Fruit fly (Drosophila melanogaster) whole organism, embryonic: ENCODE results near the gene CG11898.

Experiments used
- Abd-B ChIP-seq: fragments of 200-800 bp; sonication (Bioruptor generic); optimal IDR thresholded peaks from 2 replicates; lab custom pipeline; 2018; ENCODE audit warnings: missing biosample characterization, mild to moderate bottlenecking, missing genetic modification characterization, moderate library complexity
- B-H1 ChIP-seq: fragments of 200-800 bp; sonication (Bioruptor generic); IDR thresholded peaks from 3 replicates; pipeline ENCODE4 v1.3.6; 2022; ENCODE audit warnings: missing biosample characterization, missing genetic modification characterization
- Bgb ChIP-seq: fragments of 200-800 bp; sonication (Bioruptor generic); IDR thresholded peaks from 2 replicates; pipeline ENCODE4 v1.3.6; 2022; ENCODE audit warnings: missing biosample characterization, missing genetic modification characterization; ENCODE audit not compliant: partially characterized antibody
- CG10209 ChIP-seq: fragments of 200-800 bp; sonication (Bioruptor generic); optimal IDR thresholded peaks from 3 replicates; lab custom pipeline; 2017; ENCODE audit warnings: missing biosample characterization, mild to moderate bottlenecking, missing genetic modification characterization, missing genetic modification reagents
- CG10366 ChIP-seq: fragments of 200-800 bp; sonication (Bioruptor generic); IDR thresholded peaks from 2 replicates; pipeline ENCODE4 v1.3.6; 2022; ENCODE audit warnings: missing biosample characterization, missing genetic modification characterization
- CG12659 ChIP-seq: fragments of 200-800 bp; sonication (Bioruptor generic); optimal IDR thresholded peaks from 3 replicates; lab custom pipeline; 2017; ENCODE audit warnings: mild to moderate bottlenecking, missing biosample characterization, missing genetic modification reagents, missing genetic modification characterization
- CG13775 ChIP-seq: fragments of 200-800 bp; sonication (Bioruptor generic); optimal IDR thresholded peaks from 3 replicates; lab custom pipeline; 2017; ENCODE audit warnings: missing biosample characterization, mild to moderate bottlenecking, missing genetic modification characterization
- CG13894 ChIP-seq: fragments of 200-800 bp; sonication (Bioruptor generic); optimal IDR thresholded peaks from 3 replicates; lab custom pipeline; 2018; ENCODE audit warnings: missing biosample characterization, mild to moderate bottlenecking, missing genetic modification characterization, moderate library complexity
- CG15073 ChIP-seq: fragments of 200-800 bp; sonication (Bioruptor generic); optimal IDR thresholded peaks from 2 replicates; lab custom pipeline; 2016; ENCODE audit warnings: missing biosample characterization, missing genetic modification characterization
- CG17186 ChIP-seq: fragments of 200-800 bp; sonication (Bioruptor generic); optimal IDR thresholded peaks from 3 replicates; lab custom pipeline; 2017; ENCODE audit warnings: missing biosample characterization, missing genetic modification reagents, missing genetic modification characterization
- CG17912 ChIP-seq: fragments of 200-800 bp; sonication (Bioruptor generic); optimal IDR thresholded peaks from 2 replicates; lab custom pipeline; 2018; ENCODE audit warnings: missing biosample characterization, mild to moderate bottlenecking, missing genetic modification characterization
- CG2120 ChIP-seq: fragments of 200-800 bp; sonication (Bioruptor generic); optimal IDR thresholded peaks from 3 replicates; lab custom pipeline; 2016; ENCODE audit warnings: missing biosample characterization, missing genetic modification characterization
- CG2202 ChIP-seq: fragments of 200-800 bp; sonication (Bioruptor generic); optimal IDR thresholded peaks from 2 replicates; lab custom pipeline; 2018; ENCODE audit warnings: missing biosample characterization, mild to moderate bottlenecking, missing genetic modification characterization
- CG2875 ChIP-seq: fragments of 200-800 bp; sonication (Bioruptor generic); optimal IDR thresholded peaks from 2 replicates; lab custom pipeline; 2017; ENCODE audit warnings: missing biosample characterization, mild to moderate bottlenecking, missing genetic modification characterization, missing genetic modification reagents
- CG6689 ChIP-seq: fragments of 200-800 bp; sonication (Bioruptor generic); IDR thresholded peaks from 2 replicates; pipeline ENCODE4 v1.3.6; 2022; ENCODE audit warnings: missing biosample characterization, missing genetic modification characterization
- CG6765 ChIP-seq: fragments of 200-800 bp; sonication (Bioruptor generic); optimal IDR thresholded peaks from 3 replicates; lab custom pipeline; 2017; ENCODE audit warnings: missing biosample characterization, mild to moderate bottlenecking, missing genetic modification characterization
- CG7271 ChIP-seq: fragments of 200-800 bp; sonication (Bioruptor generic); optimal IDR thresholded peaks from 2 replicates; lab custom pipeline; 2018; ENCODE audit warnings: missing biosample characterization, mild to moderate bottlenecking, missing genetic modification characterization, moderate library complexity
- CG7372 ChIP-seq: fragments of 200-800 bp; sonication (Bioruptor generic); IDR thresholded peaks from 2 replicates; pipeline ENCODE4 v1.3.6; 2022; ENCODE audit warnings: missing biosample characterization, missing genetic modification characterization
- CG7928 ChIP-seq: fragments of 200-800 bp; sonication (Bioruptor generic); optimal IDR thresholded peaks from 2 replicates; lab custom pipeline; 2017; ENCODE audit warnings: missing biosample characterization, mild to moderate bottlenecking, missing genetic modification characterization
- CG8478 ChIP-seq: fragments of >200 bp; optimal IDR thresholded peaks from 2 replicates; lab custom pipeline; 2018
- Dek ChIP-seq: fragments of 200-800 bp; sonication (Bioruptor generic); optimal IDR thresholded peaks from 3 replicates; lab custom pipeline; 2019; ENCODE audit warnings: missing biosample characterization, mild to moderate bottlenecking, missing genetic modification characterization, moderate library complexity
- Dfd ChIP-seq, 2 experiments: fragments of >200 bp; optimal IDR thresholded peaks; 2 replicates each; lab custom pipeline; 2017; ENCODE audit warnings: missing biosample characterization in 2 of 2, missing genetic modification characterization in 2 of 2
- Dip3 ChIP-seq: fragments of 200-800 bp; sonication (Bioruptor generic); optimal IDR thresholded peaks from 3 replicates; lab custom pipeline; 2016; ENCODE audit warnings: missing biosample characterization, missing genetic modification characterization
- Dref ChIP-seq: fragments of 200-800 bp; sonication (Bioruptor generic); IDR thresholded peaks from 2 replicates; pipeline ENCODE4 v1.3.6; 2022; ENCODE audit warnings: missing biosample characterization, missing genetic modification characterization
- Eip74EF ChIP-seq, 2 experiments: fragments of 200-800 bp in 1 of 2; fragments of >200 bp in 1 of 2; sonication (Bioruptor generic) in 1 of 2; optimal IDR thresholded peaks; 2 replicates each; lab custom pipeline; 2017 to 2019; ENCODE audit warnings: missing biosample characterization in 2 of 2, missing genetic modification characterization in 2 of 2, mild to moderate bottlenecking in 1 of 2, moderate library complexity in 1 of 2
- Hr3 ChIP-seq: fragments of 200-800 bp; sonication (Bioruptor generic); optimal IDR thresholded peaks from 3 replicates; lab custom pipeline; 2016; ENCODE audit warnings: missing biosample characterization, missing genetic modification characterization
- MESR4 ChIP-seq: fragments of 200-800 bp; sonication (Bioruptor generic); optimal IDR thresholded peaks from 2 replicates; lab custom pipeline; 2018; ENCODE audit warnings: missing biosample characterization, mild to moderate bottlenecking, missing genetic modification characterization, moderate library complexity
- Meics ChIP-seq: fragments of 200-800 bp; sonication (Bioruptor generic); optimal IDR thresholded peaks from 2 replicates; lab custom pipeline; 2017; ENCODE audit warnings: missing biosample characterization, mild to moderate bottlenecking, missing genetic modification characterization
- Mes4 ChIP-seq: fragments of 200-800 bp; sonication (Bioruptor generic); optimal IDR thresholded peaks from 2 replicates; lab custom pipeline; 2016; ENCODE audit warnings: missing biosample characterization, missing genetic modification characterization
- Poxn ChIP-seq: fragments of 200-800 bp; sonication (Bioruptor generic); IDR thresholded peaks from 2 replicates; pipeline ENCODE4 v1.3.6; 2022; ENCODE audit warnings: missing biosample characterization, missing genetic modification characterization
- ash1 ChIP-seq: fragments of 200-800 bp; sonication (Bioruptor generic); optimal IDR thresholded peaks from 2 replicates; lab custom pipeline; 2018; ENCODE audit warnings: missing biosample characterization, mild to moderate bottlenecking, missing genetic modification characterization
- bab2 ChIP-seq: fragments of 200-800 bp; sonication (Bioruptor generic); optimal IDR thresholded peaks from 2 replicates; lab custom pipeline; 2016; ENCODE audit warnings: missing biosample characterization, missing genetic modification characterization
- bsh ChIP-seq, 2 experiments: fragments of 200-800 bp; sonication (Bioruptor generic); optimal IDR thresholded peaks; 2 replicates each; lab custom pipeline; 2017 to 2018; ENCODE audit warnings: mild to moderate bottlenecking in 2 of 2, missing biosample characterization in 2 of 2, missing genetic modification characterization in 2 of 2, moderate library complexity in 1 of 2
- cato ChIP-seq: fragments of 200-800 bp; sonication (Bioruptor generic); optimal IDR thresholded peaks from 2 replicates; lab custom pipeline; 2016; ENCODE audit warnings: missing biosample characterization, missing genetic modification characterization, borderline replicate concordance
- corto ChIP-seq: fragments of 200-800 bp; sonication (Bioruptor generic); optimal IDR thresholded peaks from 2 replicates; lab custom pipeline; 2016; ENCODE audit warnings: missing biosample characterization, mild to moderate bottlenecking, missing genetic modification characterization, moderate library complexity
- cwo ChIP-seq: fragments of 200-800 bp; sonication (Bioruptor generic); optimal IDR thresholded peaks from 3 replicates; lab custom pipeline; 2017; ENCODE audit warnings: missing biosample characterization, missing genetic modification characterization, mild to moderate bottlenecking, moderate library complexity, missing genetic modification reagents
- en ChIP-seq: fragments of 200-800 bp; sonication (Bioruptor generic); optimal IDR thresholded peaks from 2 replicates; lab custom pipeline; 2016; ENCODE audit warnings: missing biosample characterization, missing genetic modification characterization
- eyg ChIP-seq: fragments of 200-800 bp; sonication (Bioruptor generic); optimal IDR thresholded peaks from 3 replicates; lab custom pipeline; 2016; ENCODE audit warnings: missing biosample characterization, missing genetic modification characterization
- hth ChIP-seq: fragments of >200 bp; optimal IDR thresholded peaks from 2 replicates; lab custom pipeline; 2017; ENCODE audit warnings: inconsistent platforms
- jumu ChIP-seq: fragments of 200-800 bp; sonication (Bioruptor generic); optimal IDR thresholded peaks from 3 replicates; lab custom pipeline; 2016; ENCODE audit warnings: missing biosample characterization, missing genetic modification characterization
- kay ChIP-seq: fragments of 200-800 bp; sonication (Bioruptor generic); optimal IDR thresholded peaks from 2 replicates; lab custom pipeline; 2016; ENCODE audit warnings: missing biosample characterization, missing genetic modification characterization
- ken ChIP-seq: fragments of 200-800 bp; sonication (Bioruptor generic); IDR thresholded peaks from 3 replicates; pipeline ENCODE4 v1.3.6; 2022; ENCODE audit warnings: missing biosample characterization, missing genetic modification characterization
- nerfin-1 ChIP-seq: fragments of 200-800 bp; sonication (Bioruptor generic); optimal IDR thresholded peaks from 3 replicates; lab custom pipeline; 2019; ENCODE audit warnings: missing biosample characterization, mild to moderate bottlenecking, missing genetic modification characterization, moderate library complexity
- onecut ChIP-seq: fragments of 200-800 bp; sonication (Bioruptor generic); IDR thresholded peaks from 2 replicates; pipeline ENCODE4 v1.3.6; 2022; ENCODE audit warnings: missing biosample characterization, missing genetic modification characterization
- psq ChIP-seq: fragments of 200-800 bp; sonication (Bioruptor generic); optimal IDR thresholded peaks from 2 replicates; lab custom pipeline; 2017; ENCODE audit warnings: missing biosample characterization, missing genetic modification characterization
- salm ChIP-seq: fragments of 200-800 bp; sonication (Bioruptor generic); optimal IDR thresholded peaks from 2 replicates; lab custom pipeline; 2018; ENCODE audit warnings: missing biosample characterization, mild to moderate bottlenecking, missing genetic modification characterization
- sd ChIP-seq: fragments of 200-800 bp; sonication (Bioruptor generic); optimal IDR thresholded peaks from 3 replicates; lab custom pipeline; 2018; ENCODE audit warnings: missing biosample characterization, mild to moderate bottlenecking, missing genetic modification characterization, moderate library complexity
- shn ChIP-seq: fragments of 200-800 bp; sonication (Bioruptor generic); optimal IDR thresholded peaks from 3 replicates; lab custom pipeline; 2016; ENCODE audit warnings: missing biosample characterization, missing genetic modification characterization
- slp2 ChIP-seq: fragments of 200-800 bp; sonication (Bioruptor generic); optimal IDR thresholded peaks from 2 replicates; lab custom pipeline; 2016; ENCODE audit warnings: missing biosample characterization, missing genetic modification characterization
- tap ChIP-seq: fragments of 200-800 bp; optimal IDR thresholded peaks from 3 replicates; lab custom pipeline; 2019; ENCODE audit warnings: missing biosample characterization, mild to moderate bottlenecking, missing genetic modification characterization, moderate library complexity
- unc-4 ChIP-seq: fragments of 200-800 bp; sonication (Bioruptor generic); IDR thresholded peaks from 2 replicates; pipeline ENCODE4 v1.3.6; 2022; ENCODE audit warnings: missing biosample characterization, missing genetic modification characterization; ENCODE audit not compliant: partially characterized antibody

The CG11898 gene

DNA sequence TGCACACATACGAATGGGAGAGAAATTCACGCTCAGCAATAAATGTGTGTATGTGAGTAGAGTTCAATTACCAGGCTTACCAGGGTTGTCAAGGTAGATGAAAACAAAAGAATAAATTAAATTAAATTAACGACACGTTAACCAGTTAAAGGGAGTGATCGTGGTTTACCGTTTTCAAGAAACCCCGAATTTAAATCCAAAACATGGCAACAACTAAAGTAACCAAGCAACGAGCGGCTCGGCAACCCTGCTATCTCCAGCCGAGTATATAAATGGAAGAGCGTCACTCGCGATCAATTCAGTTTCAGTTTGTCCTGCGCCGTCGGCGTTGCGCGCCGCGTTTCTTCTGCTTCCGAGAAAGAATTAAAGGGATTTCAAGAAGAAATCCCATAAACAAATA is 48.8 kb downstream of the CG11898 start (continued):
- peak; percentile 94 for TF ChIP-seq sd (tag; lab: Kevin White, UChicago)
- TF ChIP-seq Abd-B: peak; percentile 98
- peak; percentile 95 for TF ChIP-seq psq
- peak; percentile 99 for TF ChIP-seq tap
- TF ChIP-seq CG2875 (GFP tag; lab: Kevin White, UChicago): peak; percentile 99
- TF ChIP-seq eyg (GFP tag; lab: Kevin White, UChicago): peak; percentile 99
- peak; percentile 99 for TF ChIP-seq Mes4 (GFP tag; lab: Kevin White, UChicago)
- TF ChIP-seq Bgb: 0 out of 2 replicates have a peak, but pooled peaks have one; percentile 60
- peak; percentile 98 for TF ChIP-seq CG13894 (tag; lab: Kevin White, UChicago)
- peak; percentile 99 for TF ChIP-seq CG10366
- TF ChIP-seq B-H1 (GFP tag; lab: Robert Waterston, UW): peak; percentile 99
- peak; percentile 99 for TF ChIP-seq CG6689 (GFP tag; lab: Robert Waterston, UW)
- TF ChIP-seq unc-4: no peak
- TF ChIP-seq shn (GFP tag; lab: Kevin White, UChicago): peak; percentile 98
- no peak for TF ChIP-seq Dfd (GFP tag; optimal IDR thresholded peaks at IDR 0.05; lab: Kevin White, UChicago)
- TF ChIP-seq CG2202 (tag; lab: Kevin White, UChicago): peak; percentile 99
- TF ChIP-seq CG8478 (lab: Kevin White, UChicago): no peak
- peak; percentile 50 for TF ChIP-seq Dref (GFP tag; lab: Robert Waterston, UW)
- TF ChIP-seq CG13775 (GFP tag; lab: Kevin White, UChicago): peak; percentile 99
- peak; percentile 92 for TF ChIP-seq MESR4 (GFP tag; lab: Kevin White, UChicago)
- peak; percentile 99 for TF ChIP-seq Hr3
- TF ChIP-seq slp2: peak; percentile 98
- TF ChIP-seq CG17912 (GFP tag; lab: Kevin White, UChicago): peak; percentile 99
- peak; percentile 100 for TF ChIP-seq CG12659 (GFP tag; lab: Kevin White, UChicago)
- TF ChIP-seq Dek (tag; lab: Kevin White, UChicago): peak; percentile 99
- peak; percentile 99 for TF ChIP-seq ken (GFP tag; lab: Robert Waterston, UW)
- TF ChIP-seq CG7372 (GFP tag; lab: Robert Waterston, UW): peak; percentile 99
- TF ChIP-seq CG15073 (GFP tag; lab: Kevin White, UChicago): peak; percentile 92
- peak; percentile 98 for TF ChIP-seq nerfin-1 (tag; lab: Kevin White, UChicago)
- peak; percentile 100 for TF ChIP-seq CG7271 (tag; lab: Kevin White, UChicago)
- TF ChIP-seq bsh (GFP tag; optimal IDR thresholded peaks at IDR 0.05; lab: Kevin White, UChicago): peak; percentile 99 to 100
- TF ChIP-seq hth (lab: Kevin White, UChicago): no peak
- peak; percentile 99 for TF ChIP-seq CG2120 (GFP tag; lab: Kevin White, UChicago)
- TF ChIP-seq jumu: peak; percentile 98
- peak; percentile 96 for TF ChIP-seq Poxn (GFP tag; lab: Robert Waterston, UW)
- TF ChIP-seq CG6765: peak; percentile 99
- peak; percentile 99 for TF ChIP-seq salm (tag; lab: Kevin White, UChicago)
- TF ChIP-seq CG17186 (GFP tag; lab: Kevin White, UChicago): peak; percentile 94
- peak; percentile 99 for TF ChIP-seq Meics (GFP tag; lab: Kevin White, UChicago)
- peak; percentile 99 for TF ChIP-seq onecut (GFP tag; lab: Robert Waterston, UW)
- TF ChIP-seq cato (GFP tag; lab: Kevin White, UChicago): peak; percentile 98
- TF ChIP-seq Eip74EF (GFP tag; optimal IDR thresholded peaks at IDR 0.05; lab: Kevin White, UChicago): peak in 1 of 2 experiments; percentile 99
- TF ChIP-seq CG10209 (GFP tag; lab: Kevin White, UChicago): peak; percentile 99
- peak; percentile 86 for TF ChIP-seq CG7928 (GFP tag; lab: Kevin White, UChicago)
- TF ChIP-seq ash1 (GFP tag; lab: Kevin White, UChicago): peak; percentile 92
- TF ChIP-seq Dip3 (GFP tag; lab: Kevin White, UChicago): peak; percentile 99
- TF ChIP-seq corto (GFP tag; lab: Kevin White, UChicago): peak; percentile 100
- TF ChIP-seq cwo: peak; percentile 98
- peak; percentile 99 for TF ChIP-seq bab2 (GFP tag; lab: Kevin White, UChicago)
- TF ChIP-seq kay (GFP tag; lab: Kevin White, UChicago): peak; percentile 97
- peak; percentile 99 for TF ChIP-seq en (GFP tag; lab: Kevin White, UChicago)
